Worm (Caenorhabditis elegans): ENCODE data around the gene zyg-12.

zyg-12 gene

DNA sequence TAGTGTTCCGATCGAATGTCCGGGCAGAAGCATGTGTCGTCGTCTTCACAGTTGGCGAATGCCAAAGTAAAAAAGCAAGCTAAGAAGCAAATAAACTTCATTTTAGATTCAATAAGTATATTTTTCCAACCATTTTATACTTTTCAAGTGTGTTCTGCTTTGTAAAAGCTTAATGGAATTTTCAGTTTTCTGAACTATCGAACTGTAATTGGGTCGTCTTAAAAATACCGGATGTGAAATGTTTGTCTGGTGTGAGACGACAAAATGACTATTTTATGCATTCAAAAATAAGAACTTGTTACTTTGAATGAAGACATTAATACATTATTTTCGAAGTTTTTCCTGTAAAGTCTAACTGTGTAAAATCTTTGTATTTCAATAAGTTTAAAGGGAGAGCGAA, 49.0 kb downstream of the zyg-12 start, which contains the start of gene F59A6.11:
TSS of gene F59A6.11 (minus strand) at position 101 of the 400 bp plus-strand sequence.
- no peak for TF ChIP-seq hmbx-1 (tag; optimal IDR thresholded peaks at IDR 0.05)
- TF ChIP-seq tbx-37 (GFP tag; conservative IDR thresholded peaks at IDR 0.05): no peak
- no peak for TF ChIP-seq ceh-36 (tag; optimal IDR thresholded peaks at IDR 0.05)
- TF ChIP-seq ets-7 (tag; optimal IDR thresholded peaks at IDR 0.05): no peak
- TF ChIP-seq F13C5.2 (tag; optimal IDR thresholded peaks at IDR 0.05): no peak
- no peak for TF ChIP-seq ama-1 (optimal IDR thresholded peaks at IDR 0.05)
- no peak for TF ChIP-seq pes-1 (GFP tag; IDR thresholded peaks at IDR 0.05)
- no peak for TF ChIP-seq tbx-11 (GFP tag; IDR thresholded peaks at IDR 0.05)
- no peak for TF ChIP-seq flt-1 (GFP tag; IDR thresholded peaks at IDR 0.05)
- no peak for TF ChIP-seq ceh-13 (GFP tag; optimal IDR thresholded peaks at IDR 0.05)
- no peak for TF ChIP-seq tra-4 (tag; optimal IDR thresholded peaks at IDR 0.05)

DNA sequence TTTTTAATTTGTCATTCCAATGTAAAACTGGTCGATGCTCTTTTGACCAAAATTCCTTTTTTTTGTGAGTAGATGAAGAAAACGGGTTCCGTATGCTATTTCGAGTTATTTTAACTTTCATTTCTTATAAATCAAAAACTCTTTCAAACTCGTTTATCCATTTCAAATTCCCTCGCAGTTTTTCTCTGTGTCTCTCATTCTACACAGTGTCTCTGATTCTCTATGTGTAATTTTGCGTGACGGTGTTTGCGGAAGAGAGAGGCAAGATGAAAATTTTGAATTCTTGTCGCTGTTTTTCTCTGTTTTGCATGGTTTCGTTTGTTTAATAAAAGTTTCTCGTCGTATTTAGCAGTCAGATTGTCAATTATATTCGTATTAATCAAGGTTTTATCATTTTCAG, 49.4 kb downstream of the zyg-12 start, which contains the start of gene citk-2:
TSS of gene citk-2 (plus strand) at position 399 of the 400 bp plus-strand sequence.
- TF ChIP-seq pes-1 (GFP tag; IDR thresholded peaks at IDR 0.05): no peak
- TF ChIP-seq tbx-11 (GFP tag; IDR thresholded peaks at IDR 0.05): no peak
- no peak for TF ChIP-seq hmg-4 (GFP tag; optimal IDR thresholded peaks at IDR 0.05)
- no peak for TF ChIP-seq ama-1 (optimal IDR thresholded peaks at IDR 0.05)
- TF ChIP-seq F13C5.2 (tag; optimal IDR thresholded peaks at IDR 0.05): peak; percentile 70

DNA sequence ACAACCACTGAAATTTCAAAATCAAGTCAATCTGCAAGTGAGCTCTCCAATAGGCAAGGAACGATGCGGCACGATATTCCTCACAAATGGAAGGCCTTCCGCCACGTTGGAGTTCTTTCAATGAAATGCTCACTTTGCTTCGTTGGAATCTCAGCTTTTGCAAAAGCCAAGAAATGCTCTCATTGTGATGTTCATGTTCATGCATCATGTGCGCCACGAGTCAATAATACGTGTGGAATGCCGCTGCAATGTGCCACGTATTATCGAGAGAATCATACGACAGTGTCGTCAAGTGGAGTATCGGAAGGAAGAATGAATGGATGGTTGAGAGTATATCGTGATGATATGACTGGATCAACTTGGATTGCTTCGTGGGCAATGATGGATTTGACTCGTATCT, 52.2 kb downstream of the zyg-12 start:
- TF ChIP-seq ama-1 (optimal IDR thresholded peaks at IDR 0.05) (no peak), ceh-13 (GFP tag; optimal IDR thresholded peaks at IDR 0.05) (no peak), pes-1 (GFP tag; IDR thresholded peaks at IDR 0.05) (no peak), hmbx-1 (tag; optimal IDR thresholded peaks at IDR 0.05) (no peak), hnd-1 (tag; optimal IDR thresholded peaks at IDR 0.05) (no peak), tbx-37 (GFP tag; conservative IDR thresholded peaks at IDR 0.05) (no peak), B0310.2 (tag; optimal IDR thresholded peaks at IDR 0.05) (no peak), ets-7 (tag; optimal IDR thresholded peaks at IDR 0.05) (no peak), tra-4 (tag; optimal IDR thresholded peaks at IDR 0.05) (no peak)

Data from whole organism, early embryonic.